Fruit fly (Drosophila melanogaster): ENCODE results near the gene CG6766.

DNA sequence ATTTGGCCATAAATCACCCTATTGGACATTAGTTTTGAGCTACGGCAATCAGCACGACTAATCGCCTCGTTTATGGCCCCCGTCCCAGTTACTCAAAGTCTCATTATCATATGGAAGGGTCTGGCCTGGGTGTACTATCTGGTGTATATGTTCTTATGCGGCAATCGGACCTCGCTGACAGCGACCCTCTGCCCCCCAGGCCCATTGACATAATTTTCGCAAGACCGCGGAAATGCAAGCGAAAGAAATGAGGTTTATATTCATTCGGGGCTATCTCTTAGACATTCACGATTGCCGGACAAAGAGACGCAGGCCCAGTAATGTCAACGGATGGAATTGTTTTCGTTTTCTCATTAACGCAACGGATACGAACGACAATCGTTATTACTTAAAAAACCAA, 11.7 kb downstream of the CG6766 start:
- TF ChIP-seq CG6854 (GFP tag; optimal IDR thresholded peaks at IDR 0.05) (no peak), CG3919 (GFP tag; optimal IDR thresholded peaks at IDR 0.05) (no peak), CG32006 (GFP tag; optimal IDR thresholded peaks at IDR 0.05) (no peak), Smox (GFP tag; optimal IDR thresholded peaks at IDR 0.05) (no peak), Eip75B (GFP tag; optimal IDR thresholded peaks at IDR 0.05) (no peak), CG34406 (GFP tag; optimal IDR thresholded peaks at IDR 0.05) (no peak), CG3032 (tag; optimal IDR thresholded peaks at IDR 0.05) (no peak)
